Worm (Caenorhabditis elegans) whole organism, late embryonic: ENCODE measurements around the gene R12B2.7.

Experiments used
- ahr-1 ChIP-seq: sonication (generic microtip); optimal IDR thresholded peaks from 2 replicates; lab custom pipeline; 2016; ENCODE audit warnings: missing genetic modification characterization, missing compliant biosample characterization
- nfya-1 ChIP-seq: sonication (generic microtip); optimal IDR thresholded peaks from 2 replicates; lab custom pipeline; 2017; ENCODE audit warnings: missing genetic modification characterization, mild to moderate bottlenecking, missing compliant biosample characterization, antibody characterized with exemption, moderate library complexity
- nhr-11 ChIP-seq: fragments of 150-350 bp; optimal IDR thresholded peaks from 2 replicates; lab custom pipeline; 2014; ENCODE audit warnings: missing biosample characterization, missing genetic modification characterization
- pag-3 ChIP-seq: sonication (generic microtip); optimal IDR thresholded peaks from 2 replicates; lab custom pipeline; 2016; ENCODE audit warnings: missing compliant biosample characterization, missing genetic modification characterization, borderline replicate concordance

DNA sequence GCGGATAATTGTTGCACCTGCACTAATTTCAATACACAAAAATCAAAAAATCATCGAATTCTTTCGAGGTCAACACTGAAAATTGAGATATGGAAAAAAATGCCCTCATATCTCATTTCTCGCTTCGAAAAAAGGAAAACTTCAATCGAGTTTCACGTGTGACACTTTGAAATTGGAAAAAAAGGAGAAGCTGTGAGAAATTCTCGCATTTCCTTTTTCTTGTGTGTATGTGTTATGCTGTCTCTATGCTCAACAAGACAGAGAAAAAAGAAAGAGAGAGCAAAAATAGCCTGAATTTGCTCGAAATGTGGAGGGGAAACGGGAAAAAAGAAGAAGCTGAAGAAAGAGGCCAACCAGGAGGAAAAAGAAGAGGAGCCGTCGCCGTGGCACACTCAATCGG is 31.6 kb downstream of the R12B2.7 start:
- no peak for TF ChIP-seq nfya-1 (tag; lab: Kevin White, UChicago)
- TF ChIP-seq nhr-11 (tag; lab: Kevin White, UChicago), result no peak
- no peak for TF ChIP-seq pag-3 (tag; lab: Kevin White, UChicago)
- no peak for TF ChIP-seq ahr-1
